Worm (Caenorhabditis elegans): ENCODE data around the gene C05C12.4.

C05C12.4 gene

DNA sequence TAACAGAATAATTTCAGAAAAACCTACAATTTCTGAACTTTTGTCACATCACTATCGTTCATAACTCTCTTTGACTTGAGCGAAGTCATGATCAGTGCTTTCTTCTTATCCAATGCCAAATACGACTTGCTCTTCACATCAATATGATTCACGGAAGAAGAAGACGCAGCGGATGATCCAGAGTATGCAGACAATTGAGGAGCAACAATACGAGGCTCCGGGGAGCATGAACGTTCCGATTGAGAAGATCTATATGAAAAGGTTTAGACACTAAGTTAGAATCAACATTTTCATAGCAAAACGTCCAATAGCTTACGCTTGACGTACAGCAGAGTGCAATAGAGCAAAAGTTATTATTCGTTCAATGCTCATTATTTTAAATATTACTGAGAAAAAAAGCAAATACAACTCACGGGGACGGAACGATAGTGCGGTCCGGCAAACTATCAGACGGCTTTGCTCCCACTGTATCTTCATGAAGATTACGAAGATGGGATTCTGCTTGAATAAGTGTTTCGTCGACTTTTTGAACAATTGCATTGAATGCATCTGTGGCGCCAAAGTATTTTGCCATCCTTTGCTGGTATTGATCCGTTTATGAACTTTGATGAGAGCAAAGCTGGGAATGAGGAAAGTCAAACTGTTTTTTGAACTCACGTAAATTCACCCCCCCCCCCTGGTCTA, 12.8 kb upstream of the C05C12.4 start, which contains the start of gene C05C12.5:
Gene C05C12.5 (minus strand): TSS at position 642 of the 684 bp plus-strand sequence.
- TF ChIP-seq fkh-10 (GFP tag; optimal IDR thresholded peaks at IDR 0.05): no peak
- TF ChIP-seq lin-13 (GFP tag; optimal IDR thresholded peaks at IDR 0.05): no peak
- peak in 1 of 2 experiments; percentile 88 for TF ChIP-seq unc-62 (GFP tag; optimal IDR thresholded peaks at IDR 0.05 in 1 of 2)
- no peak for TF ChIP-seq unc-62 (tag; optimal IDR thresholded peaks at IDR 0.05)
- TF ChIP-seq aha-1 (tag): peak; percentile 91

DNA sequence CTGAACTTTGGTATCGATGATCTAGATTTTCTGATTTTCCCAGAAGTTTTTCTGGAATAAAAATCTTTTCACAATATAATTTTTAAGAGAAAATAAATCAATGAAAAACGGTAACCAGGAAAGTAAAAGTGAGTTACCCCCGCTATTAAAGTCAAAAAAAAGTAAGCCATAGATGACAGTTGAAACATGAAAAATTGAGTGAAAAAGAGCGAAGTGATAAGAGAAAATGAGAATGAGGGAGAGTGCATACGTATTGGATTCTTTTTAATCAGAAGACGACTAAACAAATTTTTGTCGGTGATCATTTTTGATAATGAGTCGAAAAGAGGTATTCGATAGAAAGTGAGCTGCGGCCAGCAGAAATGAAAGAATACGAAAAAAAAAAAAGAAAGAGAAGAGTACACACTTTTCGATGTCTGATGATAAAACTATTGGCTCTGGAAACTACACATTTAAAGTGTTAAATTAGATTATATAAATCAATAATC, 11.6 kb upstream of the C05C12.4 start, which contains the start of gene gtl-1:
Gene gtl-1 (minus strand): TSS at position 51 of the 488 bp plus-strand sequence.
- TF ChIP-seq dve-1 (tag; optimal IDR thresholded peaks at IDR 0.05; ENCODE audit: insufficient read depth) (peak; percentile 18), jun-1 (tag; optimal IDR thresholded peaks at IDR 0.05) (no peak), zfp-3 (GFP tag; conservative IDR thresholded peaks at IDR 0.05) (no peak), mep-1 (tag; optimal IDR thresholded peaks at IDR 0.05) (no peak), ceh-32 (tag; optimal IDR thresholded peaks at IDR 0.05; ENCODE audit: poor library complexity) (no peak), ztf-7 (tag; optimal IDR thresholded peaks at IDR 0.05) (no peak), ztf-11 (tag; optimal IDR thresholded peaks at IDR 0.05) (no peak), dmd-8 (GFP tag; IDR thresholded peaks at IDR 0.05) (no peak), aly-2 (tag; optimal IDR thresholded peaks at IDR 0.05) (no peak), vab-7 (GFP tag; IDR thresholded peaks at IDR 0.05) (no peak), ceh-62 (tag; optimal IDR thresholded peaks at IDR 0.05) (no peak), hlh-11 (tag; optimal IDR thresholded peaks at IDR 0.05) (peak; percentile 45), egl-43 (GFP tag; IDR thresholded peaks at IDR 0.05) (no peak), F37D6.2 (tag; optimal IDR thresholded peaks at IDR 0.05) (no peak), ceh-20 (GFP tag; IDR thresholded peaks at IDR 0.05) (no peak), nhr-28 (tag; optimal IDR thresholded peaks at IDR 0.05) (peak; percentile 73), mes-2 (tag; optimal IDR thresholded peaks at IDR 0.05; ENCODE audit: poor library complexity, severe bottlenecking) (no peak), arid-1 (GFP tag; conservative IDR thresholded peaks at IDR 0.05) (0 out of 2 replicates have a peak, but pooled peaks have one; percentile 9), ces-1 (GFP tag; optimal IDR thresholded peaks at IDR 0.05) (no peak), mxl-2 (GFP tag; conservative IDR thresholded peaks at IDR 0.05) (no peak), ceh-44 (GFP tag; IDR thresholded peaks at IDR 0.05) (no peak), nhr-237 (tag; optimal IDR thresholded peaks at IDR 0.05) (no peak), saeg-2 (GFP tag; IDR thresholded peaks at IDR 0.05) (no peak), F49E8.2 (tag; optimal IDR thresholded peaks at IDR 0.05; ENCODE audit: borderline replicate concordance) (no peak), ctbp-1 (GFP tag; IDR thresholded peaks at IDR 0.05) (no peak), pqm-1 (tag; optimal IDR thresholded peaks at IDR 0.05) (peak; percentile 96), gei-8 (GFP tag; optimal IDR thresholded peaks at IDR 0.05) (no peak), nhr-111 (GFP tag; optimal IDR thresholded peaks at IDR 0.05) (no peak), ZK546.5 (tag; optimal IDR thresholded peaks at IDR 0.05) (no peak), pha-4 (GFP tag; IDR thresholded peaks at IDR 0.05) (no peak), pha-4 (tag; optimal IDR thresholded peaks at IDR 0.05) (no peak), madf-5 (GFP tag; IDR thresholded peaks at IDR 0.05) (no peak), unc-62 (GFP tag; optimal IDR thresholded peaks at IDR 0.05 in 1 of 2) (peak in 1 of 2 experiments; percentile 38), unc-62 (tag; optimal IDR thresholded peaks at IDR 0.05) (no peak), daf-16 (GFP tag; optimal IDR thresholded peaks at IDR 0.05) (no peak), daf-16 (tag; optimal IDR thresholded peaks at IDR 0.05) (peak; percentile 37), T26A8.4 (GFP tag; IDR thresholded peaks at IDR 0.05) (no peak), nhr-48 (tag; optimal IDR thresholded peaks at IDR 0.05) (no peak), dmd-6 (GFP tag; IDR thresholded peaks at IDR 0.05) (peak; percentile 73)

Data from whole organism, L4 larva.